Worm (Caenorhabditis elegans): ENCODE measurements around the gene ZK1240.2.

ce11 chrII:2340974-2341373, 17.8 kb downstream of the ZK1240.2 start:
- no peak for TF ChIP-seq lin-11 (tag; optimal IDR thresholded peaks at IDR 0.05)
- no peak for TF ChIP-seq unc-62 (GFP tag; optimal IDR thresholded peaks at IDR 0.05)
- TF ChIP-seq sma-3 (GFP tag; optimal IDR thresholded peaks at IDR 0.05), result no peak
- TF ChIP-seq nhr-23 (tag; optimal IDR thresholded peaks at IDR 0.05), result no peak
- TF ChIP-seq fos-1 (tag; optimal IDR thresholded peaks at IDR 0.05), result no peak
- TF ChIP-seq nhr-11 (tag; optimal IDR thresholded peaks at IDR 0.05), result no peak
- TF ChIP-seq gmeb-1 (tag; optimal IDR thresholded peaks at IDR 0.05), result no peak
- no peak for TF ChIP-seq egl-27 (tag; optimal IDR thresholded peaks at IDR 0.05)
- no peak for TF ChIP-seq R02D3.7 (tag; optimal IDR thresholded peaks at IDR 0.05)
- no peak for TF ChIP-seq nhr-12 (tag; optimal IDR thresholded peaks at IDR 0.05)

Measured in whole organism, L2 larva.